Worm (Caenorhabditis elegans) whole organism, L1 larva: ENCODE results near the gene K10G6.5.

ENCODE experiments used
- C16A3.4 ChIP-seq: fragments of 150-350 bp; optimal IDR thresholded peaks from 2 replicates; lab custom pipeline; 2014; ENCODE audit warnings: missing biosample characterization, missing genetic modification characterization
- aha-1 ChIP-seq: fragments of 150-350 bp; optimal IDR thresholded peaks from 2 replicates; lab custom pipeline; 2014; ENCODE audit warnings: missing biosample characterization, missing genetic modification characterization
- ceh-63 ChIP-seq: fragments of 200-800 bp; sonication (Bioruptor generic); optimal IDR thresholded peaks from 2 replicates; lab custom pipeline; 2018; ENCODE audit warnings: mild to moderate bottlenecking, missing genetic modification characterization, missing compliant biosample characterization
- ceh-8 ChIP-seq: fragments of 200-800 bp; sonication (Bioruptor generic); optimal IDR thresholded peaks from 2 replicates; lab custom pipeline; 2018; ENCODE audit warnings: mild to moderate bottlenecking, missing genetic modification characterization, moderate library complexity, missing compliant biosample characterization
- ceh-82 ChIP-seq, 3 experiments: fragments of 150-350 bp in 1 of 3; sonication (generic microtip) in 2 of 3; optimal IDR thresholded peaks; 2 replicates each; lab custom pipeline; 2014 to 2017; ENCODE audit warnings: missing biosample characterization in 3 of 3, missing genetic modification characterization in 3 of 3
- ceh-90 ChIP-seq: sonication (generic microtip); optimal IDR thresholded peaks from 2 replicates; lab custom pipeline; 2016; ENCODE audit warnings: missing genetic modification characterization, missing compliant biosample characterization
- ces-1 ChIP-seq: fragments of 150-350 bp; optimal IDR thresholded peaks from 2 replicates; lab custom pipeline; 2014; ENCODE audit warnings: missing biosample characterization, missing genetic modification reagents, missing genetic modification characterization
- dsc-1 ChIP-seq: sonication (generic microtip); optimal IDR thresholded peaks from 2 replicates; lab custom pipeline; 2016; ENCODE audit warnings: mild to moderate bottlenecking, missing genetic modification characterization, missing compliant biosample characterization
- efl-1 ChIP-seq, 4 experiments: fragments of 150-350 bp; optimal IDR thresholded peaks in 3 of 4; peaks in 1 of 4; 1 replicate in 1 of 4; 2 replicates in 3 of 4; lab custom pipeline; 2014; ENCODE audit warnings: missing biosample characterization in 2 of 4, missing genetic modification characterization in 2 of 4, missing genetic modification reagents in 2 of 4
- egl-27 ChIP-seq, 2 experiments: fragments of 150-350 bp in 1 of 2; sonication (generic microtip); optimal IDR thresholded peaks; 3 replicates each; lab custom pipeline; 2017 to 2018; ENCODE audit warnings: missing biosample characterization in 2 of 2, missing genetic modification characterization in 2 of 2, missing genetic modification reagents in 2 of 2
- elt-2 ChIP-seq: sonication (generic microtip); optimal IDR thresholded peaks from 2 replicates; lab custom pipeline; 2016; ENCODE audit warnings: missing genetic modification characterization, mild to moderate bottlenecking, inconsistent platforms, missing compliant biosample characterization, missing genetic modification reagents
- ets-5 ChIP-seq: fragments of 200-800 bp; sonication (Bioruptor generic); IDR thresholded peaks from 2 replicates; pipeline ENCODE4 v1.3.6; 2022; ENCODE audit warnings: missing genetic modification characterization, missing compliant biosample characterization
- fkh-10 ChIP-seq: sonication (generic microtip); optimal IDR thresholded peaks from 2 replicates; lab custom pipeline; 2017; ENCODE audit warnings: missing biosample characterization, missing genetic modification reagents, missing genetic modification characterization
- isw-1 ChIP-seq: fragments of 200-800 bp; sonication (Bioruptor generic); IDR thresholded peaks from 2 replicates; pipeline ENCODE4 v1.3.6; 2022; ENCODE audit warnings: missing genetic modification characterization, missing compliant biosample characterization
- lin-14 ChIP-seq: fragments of 200-800 bp; sonication (Bioruptor generic); optimal IDR thresholded peaks from 2 replicates; lab custom pipeline; 2018; ENCODE audit warnings: mild to moderate bottlenecking, missing genetic modification characterization, moderate library complexity, missing compliant biosample characterization
- lin-15B ChIP-seq: fragments of 150-350 bp; sonication (generic microtip); optimal IDR thresholded peaks from 3 replicates; lab custom pipeline; 2014; ENCODE audit warnings: missing biosample characterization, missing genetic modification characterization
- lin-35 ChIP-seq, 2 experiments: fragments of 150-350 bp; optimal IDR thresholded peaks; 2 replicates each; lab custom pipeline; 2014; ENCODE audit warnings: missing biosample characterization in 2 of 2, missing genetic modification characterization in 2 of 2, missing genetic modification reagents in 2 of 2
- lsy-2 ChIP-seq, 2 experiments: fragments of 150-350 bp; optimal IDR thresholded peaks; 2 replicates each; lab custom pipeline; 2014; ENCODE audit warnings: missing biosample characterization in 2 of 2, missing genetic modification characterization in 2 of 2
- mdl-1 ChIP-seq, 2 experiments: fragments of 150-350 bp; optimal IDR thresholded peaks; 2 replicates each; lab custom pipeline; 2014 to 2017; ENCODE audit warnings: missing biosample characterization in 2 of 2, missing genetic modification characterization in 2 of 2, inconsistent platforms in 1 of 2
- nhr-19 ChIP-seq: fragments of 200-800 bp; sonication (Bioruptor generic); conservative IDR thresholded peaks from 2 replicates; pipeline ENCODE4 v1.3.6; 2022; ENCODE audit warnings: missing genetic modification characterization, missing compliant biosample characterization
- nhr-237 ChIP-seq: fragments of 150-350 bp; optimal IDR thresholded peaks from 2 replicates; lab custom pipeline; 2014; ENCODE audit warnings: missing biosample characterization, missing genetic modification characterization
- nhr-85 ChIP-seq: sonication (generic microtip); peaks from one replicate; lab custom pipeline; 2016; ENCODE audit warnings: missing genetic modification characterization, inconsistent platforms, missing compliant biosample characterization
- pag-3 ChIP-seq: sonication (generic microtip); optimal IDR thresholded peaks from 2 replicates; lab custom pipeline; 2017; ENCODE audit warnings: missing genetic modification characterization, mild to moderate bottlenecking, missing compliant biosample characterization, antibody characterized with exemption, borderline replicate concordance; ENCODE audit not compliant: insufficient read depth
- rnt-1 ChIP-seq: sonication (generic microtip); optimal IDR thresholded peaks from 2 replicates; lab custom pipeline; 2016; ENCODE audit warnings: mild to moderate bottlenecking, missing genetic modification characterization, moderate library complexity, missing compliant biosample characterization
- snpc-4 ChIP-seq: fragments of 150-350 bp; optimal IDR thresholded peaks from 2 replicates; lab custom pipeline; 2014; ENCODE audit warnings: missing biosample characterization, missing genetic modification characterization
- sptf-1 ChIP-seq: fragments of 150-350 bp; optimal IDR thresholded peaks from 2 replicates; lab custom pipeline; 2014; ENCODE audit warnings: missing biosample characterization, missing genetic modification characterization
- sup-37 ChIP-seq: fragments of 200-800 bp; sonication (Bioruptor generic); optimal IDR thresholded peaks from 2 replicates; lab custom pipeline; 2018; ENCODE audit warnings: mild to moderate bottlenecking, missing genetic modification characterization, missing compliant biosample characterization
- unc-30 ChIP-seq: sonication (generic microtip); optimal IDR thresholded peaks from 2 replicates; lab custom pipeline; 2017; ENCODE audit warnings: missing biosample characterization, missing genetic modification characterization
- zip-4 ChIP-seq: fragments of 200-800 bp; sonication (Bioruptor generic); optimal IDR thresholded peaks from 2 replicates; lab custom pipeline; 2018; ENCODE audit warnings: mild to moderate bottlenecking, missing genetic modification characterization, moderate library complexity, missing compliant biosample characterization
- ztf-4 ChIP-seq: fragments of 150-350 bp; optimal IDR thresholded peaks from 2 replicates; lab custom pipeline; 2014; ENCODE audit warnings: missing biosample characterization, missing genetic modification characterization

K10G6.5 gene

ce11 chrII:3960276-3960675 lies 26.8 kb upstream of the K10G6.5 start (continued):
- TF ChIP-seq ceh-63 (GFP tag; lab: Kevin White, UChicago), result no peak
- TF ChIP-seq nhr-85 (tag; lab: Kevin White, UChicago), result no peak

ce11 chrII:3961256-3961655 lies 25.8 kb upstream of the K10G6.5 start:
- TF ChIP-seq lin-14 (peak; percentile 58), ztf-4 (tag; lab: Kevin White, UChicago) (no peak), egl-27 (tag; optimal IDR thresholded peaks at IDR 0.05; lab: Kevin White, UChicago) (no peak), ets-5 (GFP tag; lab: Robert Waterston, UW) (no peak), ceh-82 (tag; optimal IDR thresholded peaks at IDR 0.05; lab: Kevin White, UChicago) (peak in 1 of 3 experiments; percentile 14), elt-2 (tag; lab: Kevin White, UChicago) (no peak), fkh-10 (GFP tag; lab: Kevin White, UChicago) (peak; percentile 27), sup-37 (GFP tag; lab: Kevin White, UChicago) (no peak), efl-1 (optimal IDR thresholded peaks at IDR 0.05; lab: Kevin White, UChicago) (no peak), efl-1 (GFP tag; optimal IDR thresholded peaks at IDR 0.05 in 1 of 2; lab: Kevin White, UChicago) (no peak)

ce11 chrII:3964302-3964885 lies 22.7 kb upstream of the K10G6.5 start:
- TF ChIP-seq nhr-19 (GFP tag; lab: Robert Waterston, UW) (no peak), ces-1 (GFP tag; lab: Kevin White, UChicago) (no peak), pag-3 (tag; lab: Kevin White, UChicago) (no peak), ceh-8 (GFP tag; lab: Kevin White, UChicago) (no peak), nhr-237 (tag; lab: Kevin White, UChicago) (no peak), dsc-1 (tag; lab: Kevin White, UChicago) (no peak), unc-30 (tag; lab: Kevin White, UChicago) (no peak), zip-4 (no peak), C16A3.4 (no peak), aha-1 (tag; lab: Kevin White, UChicago) (no peak)

- TF ChIP-seq lin-35 (GFP tag; optimal IDR thresholded peaks at IDR 0.05; lab: Kevin White, UChicago) (no peak), ceh-90 (tag; lab: Kevin White, UChicago) (no peak), lsy-2 (tag; optimal IDR thresholded peaks at IDR 0.05; lab: Kevin White, UChicago) (no peak), sptf-1 (tag; lab: Kevin White, UChicago) (no peak), rnt-1 (tag; lab: Kevin White, UChicago) (no peak), ceh-63 (GFP tag; lab: Kevin White, UChicago) (no peak), isw-1 (GFP tag; lab: Robert Waterston, UW) (no peak), lin-15B (tag; lab: Kevin White, UChicago) (no peak), mdl-1 (tag; optimal IDR thresholded peaks at IDR 0.05; lab: Kevin White, UChicago) (no peak), snpc-4 (tag; lab: Kevin White, UChicago) (no peak)
- TF ChIP-seq, all 84 proteins: peak for 0
Observed at ce11 chrII:3965665-3966416, 21.2 kb upstream of the K10G6.5 start.

- TF ChIP-seq lin-15B (tag; lab: Kevin White, UChicago), result no peak
Observed at ce11 chrII:3967061-3967460, 20.0 kb upstream of the K10G6.5 start.
